Worm (Caenorhabditis elegans): ENCODE results near the gene srr-10.
A peak's percentile ranks its signal among the peaks of the same experiment; 100 is the strongest.

DNA sequence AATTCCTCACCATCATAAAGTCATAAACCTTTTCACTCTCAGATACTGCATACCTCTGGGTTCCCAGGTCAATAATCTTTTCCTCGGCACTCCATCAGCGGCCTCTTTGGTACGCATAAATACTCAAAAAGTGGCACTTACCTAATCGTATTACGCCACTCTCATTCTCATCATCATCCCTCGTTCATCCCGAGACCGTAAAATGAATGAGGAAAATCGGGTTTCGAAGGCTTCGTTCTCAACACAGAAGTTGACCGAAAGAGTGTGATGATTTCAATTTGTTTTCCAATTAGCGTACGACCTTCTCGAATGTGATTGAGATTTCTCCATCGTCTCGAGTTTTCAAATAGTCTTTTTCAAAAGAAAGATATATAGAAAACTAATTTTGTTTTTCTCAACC is 4.5 kb downstream of the srr-10 start:
- TF ChIP-seq nhr-28 (tag; optimal IDR thresholded peaks at IDR 0.05) (no peak), hlh-1 (tag; optimal IDR thresholded peaks at IDR 0.05) (no peak), elt-3 (tag; optimal IDR thresholded peaks at IDR 0.05) (no peak), nhr-12 (tag; optimal IDR thresholded peaks at IDR 0.05) (no peak), nhr-2 (tag; optimal IDR thresholded peaks at IDR 0.05) (peak; percentile 25), nhr-76 (tag; optimal IDR thresholded peaks at IDR 0.05) (no peak), ces-1 (GFP tag; optimal IDR thresholded peaks at IDR 0.05) (peak; percentile 9)

Data from whole organism, mixed stage, embryonic.